Fruit fly (Drosophila melanogaster) whole organism, wandering third instar larva: ENCODE data around the gene Argl.

ENCODE experiments used
- Abd-B ChIP-seq: fragments of >200 bp; optimal IDR thresholded peaks from 2 replicates; lab custom pipeline; 2017; ENCODE audit warnings: missing biosample characterization, missing genetic modification characterization
- CG32264 ChIP-seq: fragments of 200-800 bp; sonication (Bioruptor generic); optimal IDR thresholded peaks from 2 replicates; lab custom pipeline; 2016; ENCODE audit warnings: missing biosample characterization, missing genetic modification characterization
- CG9705 ChIP-seq: fragments of 200-800 bp; sonication (Bioruptor generic); optimal IDR thresholded peaks from 2 replicates; lab custom pipeline; 2018; ENCODE audit warnings: missing biosample characterization, mild to moderate bottlenecking, missing genetic modification characterization
- CrebA ChIP-seq: fragments of 200-800 bp; sonication (Bioruptor generic); optimal IDR thresholded peaks from 2 replicates; lab custom pipeline; 2016; ENCODE audit warnings: missing biosample characterization, mild to moderate bottlenecking, missing genetic modification characterization, borderline replicate concordance
- Dfd ChIP-seq: fragments of >200 bp; optimal IDR thresholded peaks from 2 replicates; lab custom pipeline; 2017; ENCODE audit warnings: missing biosample characterization, missing genetic modification characterization
- Dif ChIP-seq: fragments of 200-275, 200-300 bp; sonication (Bioruptor generic); optimal IDR thresholded peaks from 2 replicates; lab custom pipeline; 2018; ENCODE audit warnings: missing biosample characterization, missing genetic modification characterization; ENCODE audit not compliant: partially characterized antibody
- GATAd ChIP-seq: sonication (Bioruptor generic); optimal IDR thresholded peaks from 2 replicates; lab custom pipeline; 2016; ENCODE audit warnings: missing biosample characterization, missing genetic modification characterization
- HLH106 ChIP-seq: fragments of 200-800 bp; optimal IDR thresholded peaks from 3 replicates; lab custom pipeline; 2019; ENCODE audit warnings: missing biosample characterization, mild to moderate bottlenecking, missing genetic modification characterization, moderate library complexity
- Hnf4 ChIP-seq: fragments of 200-800 bp; sonication (Bioruptor generic); optimal IDR thresholded peaks from 2 replicates; lab custom pipeline; 2016; ENCODE audit warnings: missing biosample characterization, mild to moderate bottlenecking, missing genetic modification characterization
- Jra ChIP-seq: sonication (Bioruptor generic); optimal IDR thresholded peaks from 2 replicates; lab custom pipeline; 2016; ENCODE audit warnings: missing biosample characterization, missing genetic modification characterization
- Mio ChIP-seq: sonication (Bioruptor generic); optimal IDR thresholded peaks from 2 replicates; lab custom pipeline; 2016; ENCODE audit warnings: missing biosample characterization, missing genetic modification characterization
- Myc ChIP-seq: fragments of >200 bp; optimal IDR thresholded peaks from 2 replicates; lab custom pipeline; 2017
- N ChIP-seq: fragments of >200 bp; optimal IDR thresholded peaks from 2 replicates; lab custom pipeline; 2018; ENCODE audit warnings: missing biosample characterization, missing external identifiers, missing genetic modification characterization
- OdsH ChIP-seq: fragments of 200-800 bp; sonication (Bioruptor generic); optimal IDR thresholded peaks from 2 replicates; lab custom pipeline; 2016; ENCODE audit warnings: missing biosample characterization, mild to moderate bottlenecking, missing genetic modification characterization
- Rel ChIP-seq, 2 experiments: fragments of 200-800 bp; sonication (Bioruptor generic) in 1 of 2; optimal IDR thresholded peaks; 2 replicates in 1 of 2; 3 replicates in 1 of 2; lab custom pipeline; 2016 to 2019; ENCODE audit warnings: mild to moderate bottlenecking in 2 of 2, missing biosample characterization in 2 of 2, missing genetic modification characterization in 2 of 2, moderate library complexity in 1 of 2
- Sp1 ChIP-seq: fragments of 200-800 bp; sonication (Bioruptor generic); optimal IDR thresholded peaks from 3 replicates; lab custom pipeline; 2019; ENCODE audit warnings: missing biosample characterization, mild to moderate bottlenecking, missing genetic modification characterization, moderate library complexity
- Vsx2 ChIP-seq: fragments of 200-300, 225-300 bp; sonication (Bioruptor generic); optimal IDR thresholded peaks from 2 replicates; lab custom pipeline; 2018; ENCODE audit warnings: missing biosample characterization, missing genetic modification characterization; ENCODE audit not compliant: partially characterized antibody
- brk ChIP-seq: fragments of 200-800 bp; sonication (Bioruptor generic); optimal IDR thresholded peaks from 2 replicates; lab custom pipeline; 2016; ENCODE audit warnings: missing biosample characterization, mild to moderate bottlenecking, missing genetic modification characterization
- dl ChIP-seq, 2 experiments: fragments of 175-275, 200-275 bp in 1 of 2; fragments of 200-275 bp in 1 of 2; sonication (Bioruptor generic); optimal IDR thresholded peaks; lab custom pipeline; 2018; ENCODE audit warnings: mild to moderate bottlenecking in 2 of 2, missing biosample characterization in 2 of 2, missing genetic modification characterization in 2 of 2, moderate library complexity in 2 of 2; ENCODE audit not compliant: partially characterized antibody in 2 of 2, insufficient read depth in 1 of 2
- dsf ChIP-seq: sonication (Bioruptor generic); optimal IDR thresholded peaks from 2 replicates; lab custom pipeline; 2016; ENCODE audit warnings: missing biosample characterization, missing genetic modification characterization, borderline replicate concordance
- ey ChIP-seq: fragments of 200-800 bp; sonication (Bioruptor generic); optimal IDR thresholded peaks from 2 replicates; lab custom pipeline; 2016; ENCODE audit warnings: missing biosample characterization, missing genetic modification characterization
- foxo ChIP-seq, 2 experiments: fragments of 200-800 bp; sonication (Bioruptor generic); optimal IDR thresholded peaks; 2 replicates in 1 of 2; 3 replicates in 1 of 2; lab custom pipeline; 2016 to 2017; ENCODE audit warnings: missing biosample characterization in 2 of 2, missing genetic modification characterization in 2 of 2
- h ChIP-seq: fragments of 200-800 bp; sonication (Bioruptor generic); optimal IDR thresholded peaks from 3 replicates; lab custom pipeline; 2016; ENCODE audit warnings: missing biosample characterization, mild to moderate bottlenecking, missing genetic modification characterization
- jim ChIP-seq: fragments of 175-275, 200-325 bp; sonication (Bioruptor generic); optimal IDR thresholded peaks from 2 replicates; lab custom pipeline; 2016; ENCODE audit warnings: missing biosample characterization, mild to moderate bottlenecking, missing genetic modification characterization
- lola ChIP-seq: fragments of >200 bp; optimal IDR thresholded peaks from 2 replicates; lab custom pipeline; 2017; ENCODE audit warnings: missing biosample characterization, missing genetic modification characterization
- pan ChIP-seq: fragments of >200 bp; optimal IDR thresholded peaks from 2 replicates; lab custom pipeline; 2017
- psq ChIP-seq: fragments of 200-800 bp; sonication (Bioruptor generic); optimal IDR thresholded peaks from 3 replicates; lab custom pipeline; 2017; ENCODE audit warnings: missing biosample characterization, mild to moderate bottlenecking, missing genetic modification characterization, moderate library complexity
- rgr ChIP-seq: fragments of 200-800 bp; sonication (Bioruptor generic); optimal IDR thresholded peaks from 3 replicates; lab custom pipeline; 2016; ENCODE audit warnings: missing biosample characterization, mild to moderate bottlenecking, missing genetic modification characterization
- sv ChIP-seq: fragments of 200-800 bp; sonication (Bioruptor generic); optimal IDR thresholded peaks from 3 replicates; lab custom pipeline; 2016; ENCODE audit warnings: missing biosample characterization, missing genetic modification characterization
- tai ChIP-seq: sonication (Bioruptor generic); optimal IDR thresholded peaks from 2 replicates; lab custom pipeline; 2016; ENCODE audit warnings: missing biosample characterization, missing genetic modification characterization
- usp ChIP-seq: fragments of >200 bp; optimal IDR thresholded peaks from 2 replicates; lab custom pipeline; 2017; ENCODE audit warnings: missing biosample characterization, missing genetic modification characterization
- woc ChIP-seq: sonication (Bioruptor generic); optimal IDR thresholded peaks from 2 replicates; lab custom pipeline; 2016; ENCODE audit warnings: missing biosample characterization, mild to moderate bottlenecking, missing genetic modification characterization

Gene Argl

DNA sequence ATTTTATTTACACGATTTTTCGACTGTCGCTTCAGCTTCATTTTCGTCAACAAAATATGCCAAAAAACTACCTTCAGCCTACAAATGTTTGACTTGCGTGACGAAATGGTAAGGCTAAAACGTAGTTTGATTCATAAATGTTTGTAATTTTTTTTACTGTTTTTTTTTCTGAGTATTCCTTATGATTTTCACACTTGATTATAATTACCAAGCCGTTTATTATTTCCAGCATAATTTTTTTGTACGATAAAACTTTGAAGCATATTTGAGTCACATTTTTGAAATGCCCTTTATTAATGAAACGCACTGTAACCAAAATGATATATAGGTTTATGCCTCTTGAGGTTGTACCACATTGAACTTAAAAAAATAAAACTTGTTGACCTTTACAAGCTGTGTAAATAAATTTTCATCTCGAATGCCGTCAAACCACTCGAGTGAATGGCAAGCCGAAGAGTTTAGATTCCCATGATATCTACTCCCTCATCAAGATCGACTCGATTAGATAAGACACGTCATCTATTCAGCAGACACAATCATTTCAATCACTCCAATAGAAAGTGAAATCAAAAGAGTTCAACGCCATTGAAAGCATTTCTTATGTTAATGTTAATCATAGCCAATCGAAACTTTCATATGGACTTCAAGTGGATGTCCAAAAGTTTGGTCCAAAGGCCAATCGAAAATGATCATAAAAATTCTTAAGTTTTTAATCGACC, 40.8 kb upstream of the Argl start:
- TF ChIP-seq dsf (GFP tag; lab: Kevin White, UChicago) = no peak
- no peak for TF ChIP-seq Myc (lab: Kevin White, UChicago)
- TF ChIP-seq Abd-B = no peak
- no peak for TF ChIP-seq Jra (GFP tag; lab: Kevin White, UChicago)
- no peak for TF ChIP-seq OdsH
- TF ChIP-seq, all 38 proteins: peak for 0

DNA sequence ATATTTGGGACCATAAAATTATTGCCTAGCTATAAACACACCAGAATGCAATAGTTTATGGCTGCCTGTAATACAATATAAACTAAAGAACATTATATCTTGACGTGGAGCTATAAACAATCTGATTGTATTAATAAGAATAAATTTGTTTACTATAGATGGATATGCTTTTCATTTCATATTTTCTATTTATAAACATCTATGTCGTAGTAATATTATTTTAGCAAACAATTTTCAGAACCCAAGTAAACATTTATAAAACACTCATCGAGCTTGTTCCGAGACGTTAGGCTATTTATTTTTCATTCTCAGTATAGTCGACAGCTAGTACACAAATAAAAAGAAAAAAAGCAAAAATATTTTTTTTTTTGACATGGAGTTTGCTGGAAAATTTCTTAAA, 38.5 kb upstream of the Argl start, which contains the start of gene CG18662:
CG18662 (plus strand) TSS at position 301 of the 400 bp plus-strand sequence.
- TF ChIP-seq CrebA (no peak), jim (GFP tag; lab: Kevin White, UChicago) (no peak), h (GFP tag; lab: Kevin White, UChicago) (no peak), tai (GFP tag; lab: Kevin White, UChicago) (no peak), sv (GFP tag; lab: Kevin White, UChicago) (no peak), HLH106 (no peak), usp (GFP tag; lab: Kevin White, UChicago) (no peak), Rel (GFP tag; optimal IDR thresholded peaks at IDR 0.05; lab: Kevin White, UChicago) (no peak), Rel (tag; optimal IDR thresholded peaks at IDR 0.05; lab: Kevin White, UChicago) (no peak), CG9705 (GFP tag; lab: Kevin White, UChicago) (no peak), ey (GFP tag; lab: Kevin White, UChicago) (no peak), lola (GFP tag; lab: Kevin White, UChicago) (no peak), Hnf4 (GFP tag; lab: Kevin White, UChicago) (no peak), dl (GFP tag; optimal IDR thresholded peaks at IDR 0.05; lab: Kevin White, UChicago; ENCODE audit: insufficient read depth in 1 of 2, partially characterized antibody in 2 of 2) (no peak), Myc (lab: Kevin White, UChicago) (no peak), Abd-B (no peak), pan (no peak), Mio (GFP tag; lab: Kevin White, UChicago) (no peak)

DNA sequence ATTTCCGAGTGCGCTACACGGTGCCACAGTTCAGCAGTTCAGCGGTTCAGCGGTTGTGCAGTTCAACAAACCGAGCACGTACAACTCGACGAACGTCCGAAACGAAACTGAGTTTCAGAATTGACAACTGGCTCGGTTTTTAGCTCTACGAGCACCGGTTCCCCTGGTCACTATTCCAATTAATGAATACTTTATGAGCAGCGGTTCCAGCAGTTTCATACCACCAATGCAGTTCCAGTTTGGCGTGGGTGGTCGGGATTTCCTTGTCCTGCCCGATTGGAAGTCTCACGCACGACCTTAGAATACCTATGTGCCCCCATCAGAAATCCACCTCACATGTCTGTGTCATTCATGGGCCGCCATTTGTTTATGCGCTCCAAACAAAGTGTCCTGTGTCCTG, 33.4 kb upstream of the Argl start, which contains the start of gene CG9541:
CG9541 (minus strand) TSS at position 101 of the 400 bp plus-strand sequence.
- TF ChIP-seq brk (GFP tag; lab: Kevin White, UChicago) = no peak
- TF ChIP-seq tai (GFP tag; lab: Kevin White, UChicago) = no peak
- TF ChIP-seq dsf (GFP tag; lab: Kevin White, UChicago) = no peak
- TF ChIP-seq Sp1 = no peak
- no peak for TF ChIP-seq foxo (GFP tag; optimal IDR thresholded peaks at IDR 0.05; lab: Kevin White, UChicago)

DNA sequence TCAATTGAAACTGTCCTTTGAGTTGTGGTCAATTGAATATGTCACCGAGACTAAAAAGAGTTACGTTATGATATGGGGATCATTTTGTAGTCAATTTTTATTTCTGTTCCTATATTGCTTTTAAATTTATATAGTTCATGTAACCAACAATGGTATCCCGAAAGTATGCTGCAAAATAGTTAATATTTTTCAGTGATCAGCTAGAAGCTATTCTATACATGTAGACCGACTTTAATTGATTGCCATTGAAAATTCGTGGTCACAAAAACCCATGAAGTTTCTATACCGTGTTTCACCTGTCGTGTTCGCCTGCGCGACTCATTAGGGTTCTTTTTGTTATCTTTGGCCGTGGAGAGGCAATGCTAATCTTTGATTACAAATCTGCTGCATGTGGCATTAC, 32.6 kb upstream of the Argl start:
- no peak for TF ChIP-seq CrebA
- peak; percentile 41 for TF ChIP-seq Myc (lab: Kevin White, UChicago)
- TF ChIP-seq N (GFP tag; lab: Kevin White, UChicago) = peak; percentile 21
- TF ChIP-seq, all 38 proteins: peak for 2

DNA sequence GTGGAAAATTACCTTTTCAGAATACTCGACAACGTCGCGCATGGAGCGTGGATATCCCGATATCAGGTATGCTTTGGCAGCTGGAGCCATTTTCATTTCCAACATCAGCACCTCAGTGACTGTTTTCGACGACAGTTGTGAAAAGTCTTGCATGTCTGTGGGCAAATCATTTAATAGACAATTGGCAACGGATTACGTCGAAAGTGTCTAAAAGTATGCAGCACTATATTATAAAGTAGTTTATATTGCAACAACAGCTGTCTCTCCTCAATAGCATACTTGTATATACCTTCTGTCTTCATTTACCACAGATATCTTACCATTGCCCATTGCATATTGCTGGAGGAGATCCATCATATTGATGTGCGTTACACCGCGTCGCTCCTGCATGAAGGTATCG, 31.0 kb upstream of the Argl start:
- TF ChIP-seq CrebA (no peak), pan (no peak), sv (GFP tag; lab: Kevin White, UChicago) (no peak), N (GFP tag; lab: Kevin White, UChicago) (no peak), Jra (GFP tag; lab: Kevin White, UChicago) (no peak), psq (no peak), rgr (GFP tag; lab: Kevin White, UChicago) (no peak), brk (GFP tag; lab: Kevin White, UChicago) (no peak), foxo (GFP tag; optimal IDR thresholded peaks at IDR 0.05; lab: Kevin White, UChicago) (no peak), tai (GFP tag; lab: Kevin White, UChicago) (no peak), Myc (lab: Kevin White, UChicago) (no peak)

DNA sequence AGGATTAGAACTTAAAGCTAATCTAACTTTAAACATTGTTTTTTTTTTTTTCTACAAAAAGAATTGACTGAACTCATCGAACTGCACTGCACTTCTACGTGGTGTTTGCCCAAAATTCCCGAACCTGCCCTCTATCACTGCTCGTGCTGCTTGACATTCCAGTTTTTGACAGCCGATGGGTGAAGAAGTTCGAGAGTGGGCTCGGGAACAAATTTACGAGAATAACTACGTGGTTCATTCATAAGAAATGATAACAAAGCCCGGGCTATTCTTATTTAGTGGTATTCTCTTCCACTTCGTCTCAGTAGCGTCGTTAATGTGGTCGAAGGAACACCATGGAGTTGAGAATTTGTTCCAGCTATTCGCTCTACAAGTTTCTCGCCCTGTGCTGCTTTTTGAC, 25.3 kb upstream of the Argl start, which contains the start of gene CG18088:
CG18088 (plus strand) TSS at position 301 of the 400 bp plus-strand sequence.
- TF ChIP-seq dl (GFP tag; optimal IDR thresholded peaks at IDR 0.05; lab: Kevin White, UChicago; ENCODE audit: insufficient read depth in 1 of 2, partially characterized antibody in 2 of 2) (no peak), GATAd (GFP tag; lab: Kevin White, UChicago) (no peak), h (GFP tag; lab: Kevin White, UChicago) (no peak), jim (GFP tag; lab: Kevin White, UChicago) (no peak), brk (GFP tag; lab: Kevin White, UChicago) (no peak), Dif (GFP tag; lab: Kevin White, UChicago) (no peak), CG32264 (GFP tag; lab: Kevin White, UChicago) (no peak), woc (GFP tag; lab: Kevin White, UChicago) (no peak), N (GFP tag; lab: Kevin White, UChicago) (no peak), Mio (GFP tag; lab: Kevin White, UChicago) (no peak), Sp1 (no peak), dsf (GFP tag; lab: Kevin White, UChicago) (no peak), OdsH (no peak), Dfd (GFP tag; lab: Kevin White, UChicago) (no peak), rgr (GFP tag; lab: Kevin White, UChicago) (no peak), psq (no peak), ey (GFP tag; lab: Kevin White, UChicago) (no peak), CG9705 (GFP tag; lab: Kevin White, UChicago) (no peak), Jra (GFP tag; lab: Kevin White, UChicago) (no peak), Vsx2 (no peak)
- TF ChIP-seq, all 38 proteins: peak for 0
